Fruit fly (Drosophila melanogaster) whole organism, adult: ENCODE measurements around the gene Polr2A.
A peak's percentile ranks its signal among the peaks of the same experiment; 100 is the strongest.

Experiments used
- CG33017 ChIP-seq: fragments of 200-800 bp; sonication (Bioruptor generic); optimal IDR thresholded peaks from 2 replicates; lab custom pipeline; 2018; ENCODE audit warnings: missing biosample characterization, mild to moderate bottlenecking, missing genetic modification characterization, moderate library complexity
- Clk ChIP-seq: fragments of 200-800 bp; sonication (Bioruptor generic); optimal IDR thresholded peaks from 2 replicates; lab custom pipeline; 2017; ENCODE audit warnings: missing biosample characterization, missing genetic modification characterization
- bab1 ChIP-seq: fragments of 200-800 bp; sonication (Bioruptor generic); optimal IDR thresholded peaks from 3 replicates; lab custom pipeline; 2019; ENCODE audit warnings: missing biosample characterization, mild to moderate bottlenecking, missing genetic modification characterization, moderate library complexity
- cic ChIP-seq: fragments of 200-800 bp; sonication (Bioruptor generic); optimal IDR thresholded peaks from 2 replicates; lab custom pipeline; 2017; ENCODE audit warnings: missing biosample characterization, mild to moderate bottlenecking, missing genetic modification characterization, moderate library complexity
- kay ChIP-seq: fragments of 200-800 bp; sonication (Bioruptor generic); peaks from one replicate; lab custom pipeline; 2016; ENCODE audit warnings: missing biosample characterization, missing genetic modification characterization, borderline replicate concordance
- tj ChIP-seq: fragments of 200-800 bp; sonication (Bioruptor generic); optimal IDR thresholded peaks from 3 replicates; lab custom pipeline; 2017; ENCODE audit warnings: missing biosample characterization, mild to moderate bottlenecking, missing genetic modification characterization, moderate library complexity

DNA sequence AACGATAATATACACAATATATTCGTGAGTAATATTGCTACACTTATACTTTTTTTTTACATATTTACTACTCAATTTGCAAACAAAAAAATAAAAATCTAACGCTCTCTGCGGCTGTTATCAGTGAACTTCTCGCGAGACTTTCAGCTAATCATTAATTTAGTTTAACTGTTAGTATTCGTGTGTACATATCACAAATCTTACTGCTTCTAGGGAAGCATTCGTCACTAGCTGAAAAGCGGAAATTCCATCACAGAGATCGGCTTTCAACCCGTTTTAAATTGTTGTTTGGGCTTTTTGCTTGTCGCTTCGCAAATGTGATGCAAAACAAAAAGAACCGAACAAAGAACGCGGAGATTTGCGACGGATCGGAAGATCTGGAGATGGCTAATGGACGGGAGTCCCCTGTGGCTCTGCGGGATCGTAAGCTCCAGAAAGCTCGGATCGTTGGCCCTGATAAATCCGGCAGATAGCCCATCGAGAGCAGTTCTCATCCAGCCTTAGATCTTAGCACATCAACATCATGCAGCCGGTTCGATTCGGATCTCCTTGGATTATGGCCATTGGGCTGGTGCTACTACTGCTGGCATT is 8.6 kb downstream of the Polr2A start, which contains the start of gene PGRP-SA:
- TF ChIP-seq bab1 (peak; percentile 38), kay (no peak), cic (GFP tag; lab: Kevin White, UChicago) (peak; percentile 79), CG33017 (no peak), tj (GFP tag; lab: Kevin White, UChicago) (no peak), Clk (GFP tag; lab: Kevin White, UChicago) (no peak)
